Worm (Caenorhabditis elegans) whole organism, midembryonic: ENCODE data around the gene ntp-1.

Experiments
- T22C8.4 ChIP-seq: fragments of 200-800 bp; sonication (Bioruptor generic); IDR thresholded peaks from 2 replicates; pipeline ENCODE4 v1.3.6; 2022; ENCODE audit warnings: missing genetic modification characterization, missing compliant biosample characterization
- flt-1 ChIP-seq: fragments of 200-800 bp; sonication (Bioruptor generic); IDR thresholded peaks from 2 replicates; pipeline ENCODE4 v1.3.6; 2022; ENCODE audit warnings: missing genetic modification characterization, missing compliant biosample characterization
- klf-2 ChIP-seq: fragments of 200-800 bp; sonication (Bioruptor generic); conservative IDR thresholded peaks from 2 replicates; pipeline ENCODE4 v1.3.6; 2022; ENCODE audit warnings: missing genetic modification reagents, missing genetic modification characterization, missing compliant biosample characterization
- ref-1 ChIP-seq: fragments of 200-800 bp; sonication (Bioruptor generic); conservative IDR thresholded peaks from 2 replicates; pipeline ENCODE4 v1.3.6; 2022; ENCODE audit warnings: missing genetic modification reagents, missing genetic modification characterization, missing compliant biosample characterization

ce11 chrIV:7753108-7753507, 41.5 kb downstream of the ntp-1 start, which contains the start of gene col-14:
- TF ChIP-seq klf-2 (GFP tag; lab: Robert Waterston, UW) (no peak), ref-1 (GFP tag; lab: Robert Waterston, UW) (no peak), flt-1 (no peak), T22C8.4 (GFP tag; lab: Robert Waterston, UW) (no peak)
